Worm (Caenorhabditis elegans) whole organism, late embryonic: ENCODE data around the gene W02G9.3.

Experiments
- C08G9.2 ChIP-seq: sonication (generic microtip); optimal IDR thresholded peaks from 2 replicates; lab custom pipeline; 2016; ENCODE audit warnings: mild to moderate bottlenecking, missing genetic modification characterization, moderate library complexity, missing compliant biosample characterization
- ceh-18 ChIP-seq: sonication (generic microtip); optimal IDR thresholded peaks from 2 replicates; lab custom pipeline; 2016; ENCODE audit warnings: missing genetic modification characterization, missing compliant biosample characterization
- ceh-30 ChIP-seq: fragments of 150-350 bp; optimal IDR thresholded peaks from 2 replicates; lab custom pipeline; 2014; ENCODE audit warnings: missing biosample characterization, missing genetic modification characterization
- ceh-6 ChIP-seq: fragments of 200-800 bp; sonication (Bioruptor generic); optimal IDR thresholded peaks from 2 replicates; lab custom pipeline; 2018; ENCODE audit warnings: mild to moderate bottlenecking, missing genetic modification characterization, missing compliant biosample characterization
- dmd-4 ChIP-seq: sonication (generic microtip); optimal IDR thresholded peaks from 2 replicates; lab custom pipeline; 2016; ENCODE audit warnings: borderline replicate concordance, missing genetic modification characterization, missing compliant biosample characterization
- hlh-13 ChIP-seq: fragments of 200-800 bp; sonication (Bioruptor generic); optimal IDR thresholded peaks from 2 replicates; lab custom pipeline; 2018; ENCODE audit warnings: mild to moderate bottlenecking, missing genetic modification characterization, missing compliant biosample characterization
- hlh-30 ChIP-seq: sonication (generic microtip); optimal IDR thresholded peaks from 2 replicates; lab custom pipeline; 2017; ENCODE audit warnings: antibody characterized with exemption, missing genetic modification characterization, missing compliant biosample characterization; ENCODE audit not compliant: insufficient read depth
- lim-6 ChIP-seq: sonication (generic microtip); optimal IDR thresholded peaks from 2 replicates; lab custom pipeline; 2016; ENCODE audit warnings: missing genetic modification characterization, missing compliant biosample characterization
- nfya-1 ChIP-seq: sonication (generic microtip); optimal IDR thresholded peaks from 2 replicates; lab custom pipeline; 2017; ENCODE audit warnings: missing genetic modification characterization, mild to moderate bottlenecking, missing compliant biosample characterization, antibody characterized with exemption, moderate library complexity
- pha-4 ChIP-seq: fragments of 150-350 bp; optimal IDR thresholded peaks from 2 replicates; lab custom pipeline; 2018; ENCODE audit warnings: missing biosample characterization, missing genetic modification reagents, missing genetic modification characterization
- pros-1 ChIP-seq: fragments of 150-350 bp; optimal IDR thresholded peaks from 2 replicates; lab custom pipeline; 2014; ENCODE audit warnings: missing biosample characterization, missing genetic modification reagents, missing genetic modification characterization
- unc-86 ChIP-seq: sonication (generic microtip); optimal IDR thresholded peaks from 2 replicates; lab custom pipeline; 2016; ENCODE audit warnings: missing genetic modification characterization, missing compliant biosample characterization
- ztf-16 ChIP-seq: sonication (generic microtip); optimal IDR thresholded peaks from 2 replicates; lab custom pipeline; 2017; ENCODE audit warnings: missing genetic modification characterization, missing compliant biosample characterization

- TF ChIP-seq dmd-4, result no peak
- no peak for TF ChIP-seq hlh-30 (tag; lab: Kevin White, UChicago)
- TF ChIP-seq pha-4 (tag; lab: Kevin White, UChicago), result no peak
- TF ChIP-seq ceh-18, result no peak
- TF ChIP-seq hlh-13, result no peak
- no peak for TF ChIP-seq ceh-6 (GFP tag; lab: Kevin White, UChicago)
- no peak for TF ChIP-seq C08G9.2 (tag; lab: Kevin White, UChicago)
- no peak for TF ChIP-seq ztf-16 (tag; lab: Kevin White, UChicago)
- no peak for TF ChIP-seq unc-86 (tag; lab: Kevin White, UChicago)
- TF ChIP-seq nfya-1 (tag; lab: Kevin White, UChicago), result peak; percentile 54
- TF ChIP-seq pros-1 (tag; lab: Kevin White, UChicago), result no peak
- TF ChIP-seq lim-6 (tag; lab: Kevin White, UChicago), result no peak
- TF ChIP-seq ceh-30 (tag; lab: Kevin White, UChicago), result no peak
Measured at ce11 chrV:2710192-2710591, 37.4 kb downstream of the W02G9.3 start.
